Fruit fly (Drosophila melanogaster) whole organism, embryonic: ENCODE measurements around the gene Sec5.

Experiments
- Aef1 ChIP-seq: fragments of 200-800 bp; sonication (Bioruptor generic); IDR thresholded peaks from 3 replicates; pipeline ENCODE4 v1.3.6; 2022; ENCODE audit warnings: missing biosample characterization, missing genetic modification characterization
- Antp ChIP-seq: fragments of 200-800 bp; sonication (Bioruptor generic); optimal IDR thresholded peaks from 3 replicates; lab custom pipeline; 2016; ENCODE audit warnings: missing biosample characterization, missing genetic modification characterization
- CG11560 ChIP-seq: fragments of 200-800 bp; sonication (Bioruptor generic); IDR thresholded peaks from 3 replicates; pipeline ENCODE4 v1.3.6; 2022; ENCODE audit warnings: missing biosample characterization, missing genetic modification characterization
- CG11696 ChIP-seq: fragments of 200-800 bp; sonication (Bioruptor generic); IDR thresholded peaks from 2 replicates; pipeline ENCODE4 v1.3.6; 2022; ENCODE audit warnings: missing biosample characterization, missing genetic modification characterization
- CG11723 ChIP-seq: fragments of 200-800 bp; sonication (Bioruptor generic); optimal IDR thresholded peaks from 2 replicates; lab custom pipeline; 2017; ENCODE audit warnings: missing biosample characterization, mild to moderate bottlenecking, missing genetic modification characterization
- CG12299 ChIP-seq: fragments of 200-800 bp; sonication (Bioruptor generic); optimal IDR thresholded peaks from 2 replicates; lab custom pipeline; 2018; ENCODE audit warnings: missing biosample characterization, mild to moderate bottlenecking, missing genetic modification characterization
- CG12391 ChIP-seq: fragments of 200-800 bp; sonication (Bioruptor generic); optimal IDR thresholded peaks from 3 replicates; lab custom pipeline; 2018; ENCODE audit warnings: missing biosample characterization, mild to moderate bottlenecking, missing genetic modification characterization, moderate library complexity
- CG14014 ChIP-seq: fragments of 200-800 bp; sonication (Bioruptor generic); IDR thresholded peaks from 2 replicates; pipeline ENCODE4 v1.3.6; 2022; ENCODE audit warnings: missing biosample characterization, missing genetic modification characterization
- CG14050 ChIP-seq: fragments of 200-800 bp; sonication (Bioruptor generic); IDR thresholded peaks from 3 replicates; pipeline ENCODE4 v1.3.6; 2022; ENCODE audit warnings: missing biosample characterization, missing genetic modification characterization
- CG18262 ChIP-seq: fragments of 200-800 bp; optimal IDR thresholded peaks from 3 replicates; lab custom pipeline; 2019; ENCODE audit warnings: missing biosample characterization, mild to moderate bottlenecking, missing genetic modification characterization, moderate library complexity
- CG3847 ChIP-seq: fragments of 200-800 bp; sonication (Bioruptor generic); IDR thresholded peaks from 2 replicates; pipeline ENCODE4 v1.3.6; 2022; ENCODE audit warnings: missing biosample characterization, missing genetic modification characterization
- CG4730 ChIP-seq: fragments of 200-800 bp; sonication (Bioruptor generic); IDR thresholded peaks from 2 replicates; pipeline ENCODE4 v1.3.6; 2022; ENCODE audit warnings: missing biosample characterization, missing genetic modification characterization
- CG6689 ChIP-seq: fragments of 200-800 bp; sonication (Bioruptor generic); IDR thresholded peaks from 2 replicates; pipeline ENCODE4 v1.3.6; 2022; ENCODE audit warnings: missing biosample characterization, missing genetic modification characterization
- CrebB ChIP-seq: fragments of 200-800 bp; sonication (Bioruptor generic); optimal IDR thresholded peaks from 3 replicates; lab custom pipeline; 2018; ENCODE audit warnings: missing biosample characterization, mild to moderate bottlenecking, missing genetic modification characterization
- D19A ChIP-seq: fragments of 200-800 bp; optimal IDR thresholded peaks from 3 replicates; lab custom pipeline; 2019; ENCODE audit warnings: missing biosample characterization, mild to moderate bottlenecking, missing genetic modification characterization, moderate library complexity
- Dad ChIP-seq: fragments of 200-800 bp; sonication (Bioruptor generic); optimal IDR thresholded peaks from 3 replicates; lab custom pipeline; 2016; ENCODE audit warnings: missing biosample characterization, missing genetic modification characterization
- Dfd ChIP-seq, 2 experiments: fragments of >200 bp; optimal IDR thresholded peaks; 2 replicates each; lab custom pipeline; 2017; ENCODE audit warnings: missing biosample characterization in 2 of 2, missing genetic modification characterization in 2 of 2
- E2f2 ChIP-seq: fragments of 200-800 bp; sonication (Bioruptor generic); IDR thresholded peaks from 2 replicates; pipeline ENCODE4 v1.3.6; 2022; ENCODE audit warnings: missing biosample characterization, missing genetic modification characterization
- Ets97D ChIP-seq: fragments of 200-800 bp; sonication (Bioruptor generic); optimal IDR thresholded peaks from 3 replicates; lab custom pipeline; 2016; ENCODE audit warnings: missing biosample characterization, missing genetic modification characterization
- Hsf ChIP-seq: fragments of 200-800 bp; sonication (Bioruptor generic); optimal IDR thresholded peaks from 3 replicates; lab custom pipeline; 2016; ENCODE audit warnings: missing biosample characterization, missing genetic modification characterization
- Kr ChIP-seq: fragments of 200-800 bp; sonication (Bioruptor generic); optimal IDR thresholded peaks from 2 replicates; lab custom pipeline; 2017; ENCODE audit warnings: missing biosample characterization, mild to moderate bottlenecking, missing genetic modification characterization
- Lhr ChIP-seq: fragments of 200-800 bp; sonication (Bioruptor generic); optimal IDR thresholded peaks from 3 replicates; lab custom pipeline; 2017; ENCODE audit warnings: mild to moderate bottlenecking, missing biosample characterization, missing genetic modification reagents, missing genetic modification characterization
- Meics ChIP-seq: fragments of 200-800 bp; sonication (Bioruptor generic); optimal IDR thresholded peaks from 2 replicates; lab custom pipeline; 2017; ENCODE audit warnings: missing biosample characterization, mild to moderate bottlenecking, missing genetic modification characterization
- Oaz ChIP-seq: fragments of 200-800 bp; sonication (Bioruptor generic); IDR thresholded peaks from 2 replicates; pipeline ENCODE4 v1.3.6; 2022; ENCODE audit warnings: missing biosample characterization, missing genetic modification characterization
- Rx ChIP-seq: fragments of 200-800 bp; sonication (Bioruptor generic); IDR thresholded peaks from 2 replicates; pipeline ENCODE4 v1.3.6; 2022; ENCODE audit warnings: missing biosample characterization, missing genetic modification characterization
- Sry-β ChIP-seq: fragments of 200-800 bp; sonication (Bioruptor generic); optimal IDR thresholded peaks from 2 replicates; lab custom pipeline; 2018; ENCODE audit warnings: missing biosample characterization, mild to moderate bottlenecking, missing genetic modification characterization, moderate library complexity
- TFAM ChIP-seq: fragments of 200-800 bp; sonication (Bioruptor generic); optimal IDR thresholded peaks from 2 replicates; lab custom pipeline; 2017; ENCODE audit warnings: missing biosample characterization, missing genetic modification characterization, inconsistent platforms
- Vsx1 ChIP-seq: fragments of 200-800 bp; sonication (Bioruptor generic); optimal IDR thresholded peaks from 2 replicates; lab custom pipeline; 2017; ENCODE audit warnings: missing biosample characterization, mild to moderate bottlenecking, missing genetic modification characterization, missing genetic modification reagents
- Xrp1 ChIP-seq: fragments of 200-800 bp; sonication (Bioruptor generic); IDR thresholded peaks from 2 replicates; pipeline ENCODE4 v1.3.6; 2022; ENCODE audit warnings: missing biosample characterization, missing genetic modification characterization
- ara ChIP-seq: fragments of 200-800 bp; sonication (Bioruptor generic); IDR thresholded peaks from 2 replicates; pipeline ENCODE4 v1.3.6; 2022; ENCODE audit warnings: missing biosample characterization, missing genetic modification characterization
- ase ChIP-seq: fragments of 200-800 bp; sonication (Bioruptor generic); IDR thresholded peaks from 3 replicates; pipeline ENCODE4 v1.3.6; 2022; ENCODE audit warnings: missing biosample characterization, missing genetic modification characterization
- btn ChIP-seq: fragments of 200-800 bp; sonication (Bioruptor generic); optimal IDR thresholded peaks from 2 replicates; lab custom pipeline; 2016; ENCODE audit warnings: missing biosample characterization, missing genetic modification characterization
- ci ChIP-seq: fragments of 200-800 bp; sonication (Bioruptor generic); IDR thresholded peaks from 3 replicates; pipeline ENCODE4 v1.3.6; 2022; ENCODE audit warnings: missing biosample characterization, missing genetic modification characterization
- dan ChIP-seq: fragments of 200-800 bp; sonication (Bioruptor generic); IDR thresholded peaks from 2 replicates; pipeline ENCODE4 v1.3.6; 2022; ENCODE audit warnings: missing biosample characterization, missing genetic modification characterization
- dimm ChIP-seq: fragments of 200-800 bp; sonication (Bioruptor generic); IDR thresholded peaks from 2 replicates; pipeline ENCODE4 v1.3.6; 2022; ENCODE audit warnings: missing biosample characterization, missing genetic modification characterization
- dmrt11E ChIP-seq: fragments of 200-800 bp; sonication (Bioruptor generic); optimal IDR thresholded peaks from 3 replicates; lab custom pipeline; 2018; ENCODE audit warnings: missing biosample characterization, mild to moderate bottlenecking, missing genetic modification characterization, moderate library complexity
- fru ChIP-seq: fragments of >200 bp; optimal IDR thresholded peaks from 2 replicates; lab custom pipeline; 2017
- gcm2 ChIP-seq: fragments of 200-800 bp; sonication (Bioruptor generic); optimal IDR thresholded peaks from 2 replicates; lab custom pipeline; 2016; ENCODE audit warnings: missing biosample characterization, missing genetic modification characterization
- hkb ChIP-seq, 2 experiments: fragments of 200-800 bp in 1 of 2; fragments of >200 bp in 1 of 2; sonication (Bioruptor generic) in 1 of 2; IDR thresholded peaks in 1 of 2; optimal IDR thresholded peaks in 1 of 2; 2 replicates each; pipeline versions ENCODE4 v1.3.6 to Lab custom; 2017 to 2022; ENCODE audit warnings: missing biosample characterization in 1 of 2, missing genetic modification characterization in 1 of 2
- klu ChIP-seq: fragments of 200-800 bp; sonication (Bioruptor generic); IDR thresholded peaks from 2 replicates; pipeline ENCODE4 v1.3.6; 2022; ENCODE audit warnings: missing biosample characterization, missing genetic modification characterization
- kni ChIP-seq: fragments of 200-800 bp; sonication (Bioruptor generic); optimal IDR thresholded peaks from 3 replicates; lab custom pipeline; 2017; ENCODE audit warnings: mild to moderate bottlenecking, missing biosample characterization, missing genetic modification reagents, missing genetic modification characterization
- lab ChIP-seq: fragments of 200-800 bp; sonication (Bioruptor generic); optimal IDR thresholded peaks from 3 replicates; lab custom pipeline; 2017; ENCODE audit warnings: missing biosample characterization, missing genetic modification characterization, mild to moderate bottlenecking, moderate library complexity, missing genetic modification reagents
- nmo ChIP-seq: fragments of 200-800 bp; sonication (Bioruptor generic); optimal IDR thresholded peaks from 2 replicates; lab custom pipeline; 2018; ENCODE audit warnings: missing biosample characterization, mild to moderate bottlenecking, missing genetic modification characterization, moderate library complexity
- oc ChIP-seq: fragments of 200-800 bp; sonication (Bioruptor generic); optimal IDR thresholded peaks from 2 replicates; lab custom pipeline; 2018; ENCODE audit warnings: missing biosample characterization, mild to moderate bottlenecking, missing genetic modification characterization, moderate library complexity
- onecut ChIP-seq: fragments of 200-800 bp; sonication (Bioruptor generic); IDR thresholded peaks from 2 replicates; pipeline ENCODE4 v1.3.6; 2022; ENCODE audit warnings: missing biosample characterization, missing genetic modification characterization
- peb ChIP-seq: fragments of 200-800 bp; sonication (Bioruptor generic); IDR thresholded peaks from 2 replicates; pipeline ENCODE4 v1.3.6; 2022; ENCODE audit warnings: missing biosample characterization, missing genetic modification characterization
- phol ChIP-seq: fragments of 200-800 bp; sonication (Bioruptor generic); optimal IDR thresholded peaks from 3 replicates; lab custom pipeline; 2018; ENCODE audit warnings: missing biosample characterization, mild to moderate bottlenecking, missing genetic modification characterization, moderate library complexity
- row ChIP-seq: fragments of 200-800 bp; sonication (Bioruptor generic); IDR thresholded peaks from 3 replicates; pipeline ENCODE4 v1.3.6; 2022; ENCODE audit warnings: missing biosample characterization, missing genetic modification characterization
- sd ChIP-seq: fragments of 200-800 bp; sonication (Bioruptor generic); optimal IDR thresholded peaks from 3 replicates; lab custom pipeline; 2018; ENCODE audit warnings: missing biosample characterization, mild to moderate bottlenecking, missing genetic modification characterization, moderate library complexity
- sens-2 ChIP-seq: fragments of 200-800 bp; sonication (Bioruptor generic); IDR thresholded peaks from 2 replicates; pipeline ENCODE4 v1.3.6; 2022; ENCODE audit warnings: missing biosample characterization, missing genetic modification characterization
- shn ChIP-seq: fragments of 200-800 bp; sonication (Bioruptor generic); optimal IDR thresholded peaks from 3 replicates; lab custom pipeline; 2016; ENCODE audit warnings: missing biosample characterization, missing genetic modification characterization
- twi ChIP-seq: fragments of 200-800 bp; optimal IDR thresholded peaks from 2 replicates; lab custom pipeline; 2019; ENCODE audit warnings: missing biosample characterization, mild to moderate bottlenecking, missing genetic modification characterization, moderate library complexity

The Sec5 gene

DNA sequence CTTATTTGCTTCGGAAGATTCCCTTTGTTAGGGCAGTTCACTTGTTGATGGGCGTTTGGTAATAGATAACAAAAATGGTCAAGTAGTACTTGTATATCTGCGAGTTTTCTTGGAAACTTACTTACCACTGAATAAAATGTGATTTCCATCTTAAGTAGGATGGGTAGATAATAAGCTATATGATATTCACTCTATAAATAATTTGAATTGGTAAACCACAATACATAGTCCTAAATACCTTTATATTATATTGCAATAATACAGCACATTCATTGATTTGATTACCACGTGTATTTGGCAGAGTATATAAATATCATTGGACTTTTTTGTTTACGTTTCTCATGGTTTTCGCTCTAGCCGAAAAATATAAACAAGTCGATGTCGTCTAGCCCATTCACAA lies 18.8 kb downstream of the Sec5 start (continued):
- TF ChIP-seq CG12299 (tag; lab: Kevin White, UChicago) (no peak), row (GFP tag; lab: Robert Waterston, UW) (peak; percentile 82), Sry-β (GFP tag; lab: Kevin White, UChicago) (no peak), ci (GFP tag; lab: Robert Waterston, UW) (peak; percentile 40), Kr (GFP tag; lab: Kevin White, UChicago) (no peak), lab (GFP tag; lab: Kevin White, UChicago) (peak; percentile 70), TFAM (GFP tag; lab: Kevin White, UChicago) (no peak), nmo (GFP tag; lab: Kevin White, UChicago) (peak; percentile 70), dmrt11E (peak; percentile 26), CG14050 (GFP tag; lab: Robert Waterston, UW) (no peak; the same call in 2 of the 3 replicates), CG11560 (tag; lab: Robert Waterston, UW) (no peak), Antp (GFP tag; lab: Kevin White, UChicago) (peak; percentile 22), CG4730 (peak; percentile 35; the same call in 1 of the 2 replicates), D19A (peak; percentile 94), CG6689 (peak; percentile 58), Meics (GFP tag; lab: Kevin White, UChicago) (peak; percentile 83), Vsx1 (GFP tag; lab: Kevin White, UChicago) (peak; percentile 10), dimm (GFP tag; lab: Robert Waterston, UW) (no peak), oc (tag; lab: Kevin White, UChicago) (no peak), CrebB (tag; lab: Kevin White, UChicago) (no peak), fru (no peak), Dad (GFP tag; lab: Kevin White, UChicago) (no peak), hkb (optimal IDR thresholded peaks at IDR 0.05; lab: Kevin White, UChicago) (no peak), hkb (GFP tag; IDR thresholded peaks at IDR 0.05; lab: Robert Waterston, UW) (no peak), CG11696 (GFP tag; lab: Robert Waterston, UW) (no peak), E2f2 (peak; percentile 31; the same call in 1 of the 2 replicates), CG11723 (GFP tag; lab: Kevin White, UChicago) (peak; percentile 37), ara (GFP tag; lab: Robert Waterston, UW) (no peak), Hsf (peak; percentile 70), Aef1 (GFP tag; lab: Robert Waterston, UW) (peak; percentile 58; the same call in 2 of the 3 replicates), sens-2 (GFP tag; lab: Robert Waterston, UW) (no peak), twi (tag; lab: Kevin White, UChicago) (no peak), Ets97D (GFP tag; lab: Kevin White, UChicago) (no peak), gcm2 (GFP tag; lab: Kevin White, UChicago) (no peak), Xrp1 (GFP tag; lab: Robert Waterston, UW) (peak; percentile 39; the same call in 1 of the 2 replicates), kni (no peak), CG12391 (tag; lab: Kevin White, UChicago) (peak; percentile 74), sd (tag; lab: Kevin White, UChicago) (peak; percentile 18), shn (GFP tag; lab: Kevin White, UChicago) (peak; percentile 26), klu (GFP tag; lab: Robert Waterston, UW) (peak; percentile 37; the same call in 1 of the 2 replicates), dan (GFP tag; lab: Robert Waterston, UW) (no peak), peb (no peak), Lhr (GFP tag; lab: Kevin White, UChicago) (no peak), phol (peak; percentile 60), CG14014 (GFP tag; lab: Robert Waterston, UW) (peak; percentile 49; the same call in 1 of the 2 replicates), Dfd (GFP tag; optimal IDR thresholded peaks at IDR 0.05; lab: Kevin White, UChicago) (no peak), btn (no peak), onecut (GFP tag; lab: Robert Waterston, UW) (peak; percentile 20; the same call in 1 of the 2 replicates), CG3847 (GFP tag; lab: Robert Waterston, UW) (peak; percentile 52), ase (0 out of 3 replicates have a peak, but pooled peaks have one; percentile 32), Oaz (GFP tag; lab: Robert Waterston, UW) (no peak; the same call in none of the 2 replicates), CG18262 (tag; lab: Kevin White, UChicago) (peak; percentile 66), Rx (no peak)
